Worm (Caenorhabditis elegans): Measurements from ENCODE around the gene Y53G8AL.3.

ce11 chrIII:3253736-3254135 lies 793 bp upstream of the Y53G8AL.3 start:
- TF ChIP-seq ceh-9 (tag; optimal IDR thresholded peaks at IDR 0.05) (no peak), hlh-30 (tag; optimal IDR thresholded peaks at IDR 0.05; ENCODE audit: insufficient read depth) (no peak), tbx-2 (tag; optimal IDR thresholded peaks at IDR 0.05) (no peak), odd-2 (tag; optimal IDR thresholded peaks at IDR 0.05) (no peak), zip-5 (tag; optimal IDR thresholded peaks at IDR 0.05) (no peak), unc-42 (tag; optimal IDR thresholded peaks at IDR 0.05) (no peak), unc-55 (GFP tag; optimal IDR thresholded peaks at IDR 0.05) (no peak), unc-3 (GFP tag; conservative IDR thresholded peaks at IDR 0.05) (no peak), unc-3 (tag; optimal IDR thresholded peaks at IDR 0.05) (no peak), fkh-10 (GFP tag; optimal IDR thresholded peaks at IDR 0.05) (no peak), nhr-11 (tag; optimal IDR thresholded peaks at IDR 0.05) (no peak)

Data from whole organism, late embryonic.